Fruit fly (Drosophila melanogaster): ENCODE data around the gene shd.

Gene shd

dm6 chr3L:14624425-14625309 is 10.4 kb downstream of the shd start:
- TF ChIP-seq CG17801 (GFP tag; optimal IDR thresholded peaks at IDR 0.05; ENCODE audit: partially characterized antibody), result no peak

dm6 chr3L:14625568-14625996 is 11.3 kb downstream of the shd start:
- no peak for TF ChIP-seq CG17801 (GFP tag; optimal IDR thresholded peaks at IDR 0.05; ENCODE audit: partially characterized antibody)

- peak; percentile 38 for TF ChIP-seq CG17801 (GFP tag; optimal IDR thresholded peaks at IDR 0.05; ENCODE audit: partially characterized antibody)
Observed at dm6 chr3L:14631964-14632758, 17.9 kb downstream of the shd start, which contains the start of the genes RecQ5 and dlp. Gene RecQ5 (minus strand): TSS chr3L:14632077. Gene dlp (plus strand): TSS chr3L:14632601.

- no peak for TF ChIP-seq CG17801 (GFP tag; optimal IDR thresholded peaks at IDR 0.05; ENCODE audit: partially characterized antibody)
Observed at dm6 chr3L:14632908-14633307, 18.6 kb downstream of the shd start.

dm6 chr3L:14634019-14634772 is 19.9 kb downstream of the shd start:
- TF ChIP-seq CG17801 (GFP tag; optimal IDR thresholded peaks at IDR 0.05; ENCODE audit: partially characterized antibody), result no peak

dm6 chr3L:14634773-14635563 is 20.7 kb downstream of the shd start:
- TF ChIP-seq CG17801 (GFP tag; optimal IDR thresholded peaks at IDR 0.05; ENCODE audit: partially characterized antibody), result no peak

- TF ChIP-seq CG17801 (GFP tag; optimal IDR thresholded peaks at IDR 0.05; ENCODE audit: partially characterized antibody), result no peak
Observed at dm6 chr3L:14635564-14635937, 21.3 kb downstream of the shd start.

dm6 chr3L:14636740-14637189 is 22.5 kb downstream of the shd start:
- TF ChIP-seq CG17801 (GFP tag; optimal IDR thresholded peaks at IDR 0.05; ENCODE audit: partially characterized antibody), result no peak

dm6 chr3L:14637705-14638529 is 23.7 kb downstream of the shd start:
- TF ChIP-seq CG17801 (GFP tag; optimal IDR thresholded peaks at IDR 0.05; ENCODE audit: partially characterized antibody), result no peak

- no peak for TF ChIP-seq CG17801 (GFP tag; optimal IDR thresholded peaks at IDR 0.05; ENCODE audit: partially characterized antibody)
Observed at dm6 chr3L:14639778-14640177, 25.5 kb downstream of the shd start.

- TF ChIP-seq CG17801 (GFP tag; optimal IDR thresholded peaks at IDR 0.05; ENCODE audit: partially characterized antibody), result no peak
Observed at dm6 chr3L:14640814-14641317, 26.6 kb downstream of the shd start.

dm6 chr3L:14641969-14642485 is 27.8 kb downstream of the shd start:
- TF ChIP-seq CG17801 (GFP tag; optimal IDR thresholded peaks at IDR 0.05; ENCODE audit: partially characterized antibody), result no peak

- TF ChIP-seq CG17801 (GFP tag; optimal IDR thresholded peaks at IDR 0.05; ENCODE audit: partially characterized antibody), result no peak
Observed at dm6 chr3L:14642820-14643219, 28.6 kb downstream of the shd start.

Measured in ovary, adult (tissue).